Fruit fly (Drosophila melanogaster): ENCODE results near the gene Pcif1.

Pcif1 gene

dm6 chr3L:20750391-20750790 lies 35.6 kb downstream of the Pcif1 start:
- no peak for TF ChIP-seq CG14711 (tag; optimal IDR thresholded peaks at IDR 0.05)
- no peak for TF ChIP-seq CG1620 (GFP tag; optimal IDR thresholded peaks at IDR 0.05)
- no peak for TF ChIP-seq kay (GFP tag; ENCODE audit: borderline replicate concordance)
- TF ChIP-seq CG11617 (GFP tag; optimal IDR thresholded peaks at IDR 0.05), result no peak
- no peak for TF ChIP-seq CG12768 (GFP tag; optimal IDR thresholded peaks at IDR 0.05)
- no peak for TF ChIP-seq CG5204 (GFP tag; optimal IDR thresholded peaks at IDR 0.05)
- TF ChIP-seq Clk (GFP tag; optimal IDR thresholded peaks at IDR 0.05), result no peak
- no peak for TF ChIP-seq CG7101 (tag; optimal IDR thresholded peaks at IDR 0.05)
- no peak for TF ChIP-seq cic (GFP tag; optimal IDR thresholded peaks at IDR 0.05)
- no peak for TF ChIP-seq tj (GFP tag; optimal IDR thresholded peaks at IDR 0.05)
- TF ChIP-seq Mnt (GFP tag; optimal IDR thresholded peaks at IDR 0.05), result no peak
- no peak for TF ChIP-seq bab1 (GFP tag; optimal IDR thresholded peaks at IDR 0.05)
- no peak for TF ChIP-seq cnc (optimal IDR thresholded peaks at IDR 0.05)
- no peak for TF ChIP-seq Crg-1 (GFP tag; optimal IDR thresholded peaks at IDR 0.05)
- no peak for TF ChIP-seq Hr96 (GFP tag; optimal IDR thresholded peaks at IDR 0.05)
- TF ChIP-seq toe (GFP tag; optimal IDR thresholded peaks at IDR 0.05), result no peak

- TF ChIP-seq kay (GFP tag; ENCODE audit: borderline replicate concordance) (no peak), tj (GFP tag; optimal IDR thresholded peaks at IDR 0.05) (peak; percentile 91)
Measured at dm6 chr3L:20748577-20748976, 37.4 kb downstream of the Pcif1 start.

dm6 chr3L:20747299-20747925 lies 38.6 kb downstream of the Pcif1 start:
- TF ChIP-seq Crg-1 (GFP tag; optimal IDR thresholded peaks at IDR 0.05) (no peak), Mnt (GFP tag; optimal IDR thresholded peaks at IDR 0.05) (no peak), CG33017 (tag; optimal IDR thresholded peaks at IDR 0.05) (no peak), cic (GFP tag; optimal IDR thresholded peaks at IDR 0.05) (no peak), CG12768 (GFP tag; optimal IDR thresholded peaks at IDR 0.05) (no peak), CG11617 (GFP tag; optimal IDR thresholded peaks at IDR 0.05) (no peak), cnc (optimal IDR thresholded peaks at IDR 0.05) (no peak), Hr96 (GFP tag; optimal IDR thresholded peaks at IDR 0.05) (no peak), Clk (GFP tag; optimal IDR thresholded peaks at IDR 0.05) (no peak), CG5204 (GFP tag; optimal IDR thresholded peaks at IDR 0.05) (no peak), CG7101 (tag; optimal IDR thresholded peaks at IDR 0.05) (no peak), ovo (GFP tag; optimal IDR thresholded peaks at IDR 0.05) (no peak), CG7045 (GFP tag; optimal IDR thresholded peaks at IDR 0.05) (no peak), CG14711 (tag; optimal IDR thresholded peaks at IDR 0.05) (no peak), kay (GFP tag; ENCODE audit: borderline replicate concordance) (no peak), tj (GFP tag; optimal IDR thresholded peaks at IDR 0.05) (no peak), toe (GFP tag; optimal IDR thresholded peaks at IDR 0.05) (no peak), bab1 (GFP tag; optimal IDR thresholded peaks at IDR 0.05) (no peak), CG1620 (GFP tag; optimal IDR thresholded peaks at IDR 0.05) (no peak)

dm6 chr3L:20739414-20739813 lies 46.6 kb downstream of the Pcif1 start, which contains the start of gene Gr77a:
Gene Gr77a, minus strand, starts transcription at chr3L:20739430.
- TF ChIP-seq CG33017 (tag; optimal IDR thresholded peaks at IDR 0.05), result no peak
- TF ChIP-seq CG11617 (GFP tag; optimal IDR thresholded peaks at IDR 0.05), result no peak
- no peak for TF ChIP-seq tj (GFP tag; optimal IDR thresholded peaks at IDR 0.05)
- no peak for TF ChIP-seq ovo (GFP tag; optimal IDR thresholded peaks at IDR 0.05)
- TF ChIP-seq bab1 (GFP tag; optimal IDR thresholded peaks at IDR 0.05), result no peak
- no peak for TF ChIP-seq Hr96 (GFP tag; optimal IDR thresholded peaks at IDR 0.05)
- TF ChIP-seq CG7101 (tag; optimal IDR thresholded peaks at IDR 0.05), result no peak

dm6 chr3L:20737346-20737745 lies 48.7 kb downstream of the Pcif1 start:
- no peak for TF ChIP-seq cnc (optimal IDR thresholded peaks at IDR 0.05)
- no peak for TF ChIP-seq CG7045 (GFP tag; optimal IDR thresholded peaks at IDR 0.05)
- TF ChIP-seq pad (GFP tag; optimal IDR thresholded peaks at IDR 0.05), result no peak
- TF ChIP-seq CG11617 (GFP tag; optimal IDR thresholded peaks at IDR 0.05), result no peak

- TF ChIP-seq Crg-1 (GFP tag; optimal IDR thresholded peaks at IDR 0.05), result no peak
- TF ChIP-seq kay (GFP tag; ENCODE audit: borderline replicate concordance), result peak; percentile 65
- TF ChIP-seq CG11617 (GFP tag; optimal IDR thresholded peaks at IDR 0.05), result no peak
Measured at dm6 chr3L:20736266-20736665, 49.7 kb downstream of the Pcif1 start.

dm6 chr3L:20734258-20734624 lies 51.8 kb downstream of the Pcif1 start:
- TF ChIP-seq CG7101 (tag; optimal IDR thresholded peaks at IDR 0.05) (no peak), bab1 (GFP tag; optimal IDR thresholded peaks at IDR 0.05) (no peak), tj (GFP tag; optimal IDR thresholded peaks at IDR 0.05) (peak; percentile 94)

Data from whole organism, adult.